Fruit fly (Drosophila melanogaster) whole organism, embryonic: ENCODE results near the gene CG31010.

Source experiments
- Blimp-1 ChIP-seq: fragments of 200-800 bp; sonication (Bioruptor generic); optimal IDR thresholded peaks from 3 replicates; lab custom pipeline; 2018; ENCODE audit warnings: missing biosample characterization, missing genetic modification characterization, mild to moderate bottlenecking, moderate library complexity, missing genetic modification reagents
- CG10979 ChIP-seq: fragments of 200-800 bp; sonication (Bioruptor generic); optimal IDR thresholded peaks from 2 replicates; lab custom pipeline; 2018; ENCODE audit warnings: missing biosample characterization, mild to moderate bottlenecking, missing genetic modification characterization, moderate library complexity
- CG11504 ChIP-seq: fragments of 200-800 bp; sonication (Bioruptor generic); optimal IDR thresholded peaks from 3 replicates; lab custom pipeline; 2019; ENCODE audit warnings: missing biosample characterization, mild to moderate bottlenecking, missing genetic modification characterization, moderate library complexity
- CG12769 ChIP-seq: fragments of 200-800 bp; sonication (Bioruptor generic); optimal IDR thresholded peaks from 2 replicates; lab custom pipeline; 2019; ENCODE audit warnings: missing biosample characterization, mild to moderate bottlenecking, missing genetic modification characterization, moderate library complexity
- CG13424 ChIP-seq: fragments of 200-800 bp; sonication (Bioruptor generic); optimal IDR thresholded peaks from 2 replicates; lab custom pipeline; 2019; ENCODE audit warnings: missing biosample characterization, mild to moderate bottlenecking, missing genetic modification characterization, moderate library complexity
- CG15269 ChIP-seq: fragments of 200-800 bp; sonication (Bioruptor generic); optimal IDR thresholded peaks from 2 replicates; lab custom pipeline; 2018; ENCODE audit warnings: missing biosample characterization, mild to moderate bottlenecking, missing genetic modification characterization, moderate library complexity
- CG1529 ChIP-seq: fragments of 200-800 bp; sonication (Bioruptor generic); optimal IDR thresholded peaks from 3 replicates; lab custom pipeline; 2018; ENCODE audit warnings: missing biosample characterization, missing genetic modification characterization
- CG1603 ChIP-seq: fragments of 200-800 bp; sonication (Bioruptor generic); optimal IDR thresholded peaks from 2 replicates; lab custom pipeline; 2019; ENCODE audit warnings: missing biosample characterization, mild to moderate bottlenecking, missing genetic modification characterization, moderate library complexity
- CG17328 ChIP-seq: fragments of 200-800 bp; sonication (Bioruptor generic); IDR thresholded peaks from 2 replicates; pipeline ENCODE4 v1.3.6; 2022; ENCODE audit warnings: missing biosample characterization, missing genetic modification characterization
- CG17359 ChIP-seq: fragments of 200-800 bp; sonication (Bioruptor generic); optimal IDR thresholded peaks from 3 replicates; lab custom pipeline; 2018; ENCODE audit warnings: missing biosample characterization, mild to moderate bottlenecking, missing genetic modification characterization, moderate library complexity
- CG18262 ChIP-seq: fragments of 200-800 bp; optimal IDR thresholded peaks from 3 replicates; lab custom pipeline; 2019; ENCODE audit warnings: missing biosample characterization, mild to moderate bottlenecking, missing genetic modification characterization, moderate library complexity
- CG2712 ChIP-seq: fragments of 200-800 bp; optimal IDR thresholded peaks from 3 replicates; lab custom pipeline; 2019; ENCODE audit warnings: missing biosample characterization, mild to moderate bottlenecking, missing genetic modification characterization, moderate library complexity
- CG31224 ChIP-seq: fragments of 200-800 bp; sonication (Bioruptor generic); IDR thresholded peaks from 2 replicates; pipeline ENCODE4 v1.3.6; 2022; ENCODE audit warnings: missing biosample characterization, missing genetic modification characterization
- CG4617 ChIP-seq: fragments of 200-800 bp; sonication (Bioruptor generic); optimal IDR thresholded peaks from 3 replicates; lab custom pipeline; 2016; ENCODE audit warnings: missing biosample characterization, missing genetic modification characterization, borderline replicate concordance
- CG4730 ChIP-seq: fragments of 200-800 bp; sonication (Bioruptor generic); IDR thresholded peaks from 2 replicates; pipeline ENCODE4 v1.3.6; 2022; ENCODE audit warnings: missing biosample characterization, missing genetic modification characterization
- CG5953 ChIP-seq: fragments of 200-800 bp; sonication (Bioruptor generic); IDR thresholded peaks from 2 replicates; pipeline ENCODE4 v1.3.6; 2022; ENCODE audit warnings: missing biosample characterization, missing genetic modification characterization
- CG9609 ChIP-seq: fragments of 200-800 bp; sonication (Bioruptor generic); optimal IDR thresholded peaks from 3 replicates; lab custom pipeline; 2016; ENCODE audit warnings: missing biosample characterization, missing genetic modification characterization
- CG9727 ChIP-seq: fragments of 200-800 bp; sonication (Bioruptor generic); optimal IDR thresholded peaks from 3 replicates; lab custom pipeline; 2017; ENCODE audit warnings: missing biosample characterization, mild to moderate bottlenecking, missing genetic modification characterization
- Dbx ChIP-seq: fragments of 200-800 bp; sonication (Bioruptor generic); IDR thresholded peaks from 3 replicates; pipeline ENCODE4 v1.3.6; 2022; ENCODE audit warnings: missing biosample characterization, missing genetic modification characterization
- Deaf1 ChIP-seq: fragments of 200-800 bp; optimal IDR thresholded peaks from 3 replicates; lab custom pipeline; 2019; ENCODE audit warnings: missing biosample characterization, mild to moderate bottlenecking, missing genetic modification characterization, moderate library complexity
- Ets65A ChIP-seq: fragments of 200-800 bp; sonication (Bioruptor generic); peaks from one replicate; lab custom pipeline; 2016; ENCODE audit warnings: missing biosample characterization, missing genetic modification characterization
- Gug ChIP-seq: fragments of 200-800 bp; sonication (Bioruptor generic); IDR thresholded peaks from 4 replicates; pipeline ENCODE4 v1.3.6; 2022; ENCODE audit warnings: missing biosample characterization, missing genetic modification characterization
- H2.0 ChIP-seq: fragments of 200-800 bp; sonication (Bioruptor generic); IDR thresholded peaks from 2 replicates; pipeline ENCODE4 v1.3.6; 2022; ENCODE audit warnings: missing biosample characterization, missing genetic modification characterization
- Optix ChIP-seq: fragments of 200-800 bp; sonication (Bioruptor generic); IDR thresholded peaks from 3 replicates; pipeline ENCODE4 v1.3.6; 2022; ENCODE audit warnings: missing biosample characterization, missing genetic modification characterization
- Pdp1 ChIP-seq, 2 experiments: fragments of 200-800 bp; sonication (Bioruptor generic); optimal IDR thresholded peaks; 3 replicates each; lab custom pipeline; 2016; ENCODE audit warnings: missing biosample characterization in 2 of 2, missing genetic modification characterization in 2 of 2, mild to moderate bottlenecking in 1 of 2, moderate library complexity in 1 of 2
- Xrp1 ChIP-seq: fragments of 200-800 bp; sonication (Bioruptor generic); IDR thresholded peaks from 2 replicates; pipeline ENCODE4 v1.3.6; 2022; ENCODE audit warnings: missing biosample characterization, missing genetic modification characterization
- ato ChIP-seq: fragments of 200-800 bp; sonication (Bioruptor generic); IDR thresholded peaks from 2 replicates; pipeline ENCODE4 v1.3.6; 2022; ENCODE audit warnings: missing biosample characterization, missing genetic modification characterization; ENCODE audit not compliant: partially characterized antibody
- bsh ChIP-seq, 2 experiments: fragments of 200-800 bp; sonication (Bioruptor generic); optimal IDR thresholded peaks; 2 replicates each; lab custom pipeline; 2017 to 2018; ENCODE audit warnings: mild to moderate bottlenecking in 2 of 2, missing biosample characterization in 2 of 2, missing genetic modification characterization in 2 of 2, moderate library complexity in 1 of 2
- dan ChIP-seq: fragments of 200-800 bp; sonication (Bioruptor generic); IDR thresholded peaks from 2 replicates; pipeline ENCODE4 v1.3.6; 2022; ENCODE audit warnings: missing biosample characterization, missing genetic modification characterization
- dati ChIP-seq: fragments of 200-800 bp; sonication (Bioruptor generic); IDR thresholded peaks from 2 replicates; pipeline ENCODE4 v1.3.6; 2022; ENCODE audit warnings: missing biosample characterization, missing genetic modification characterization
- dmrt11E ChIP-seq: fragments of 200-800 bp; sonication (Bioruptor generic); optimal IDR thresholded peaks from 3 replicates; lab custom pipeline; 2018; ENCODE audit warnings: missing biosample characterization, mild to moderate bottlenecking, missing genetic modification characterization, moderate library complexity
- fru ChIP-seq: fragments of >200 bp; optimal IDR thresholded peaks from 2 replicates; lab custom pipeline; 2017
- gem ChIP-seq: fragments of 200-800 bp; sonication (Bioruptor generic); optimal IDR thresholded peaks from 2 replicates; lab custom pipeline; 2019; ENCODE audit warnings: missing biosample characterization, mild to moderate bottlenecking, missing genetic modification characterization, moderate library complexity
- mam ChIP-seq: fragments of 200-800 bp; sonication (Bioruptor generic); optimal IDR thresholded peaks from 3 replicates; lab custom pipeline; 2016; ENCODE audit warnings: missing biosample characterization, missing genetic modification characterization
- nerfin-1 ChIP-seq: fragments of 200-800 bp; sonication (Bioruptor generic); optimal IDR thresholded peaks from 3 replicates; lab custom pipeline; 2019; ENCODE audit warnings: missing biosample characterization, mild to moderate bottlenecking, missing genetic modification characterization, moderate library complexity
- nmo ChIP-seq: fragments of 200-800 bp; sonication (Bioruptor generic); optimal IDR thresholded peaks from 2 replicates; lab custom pipeline; 2018; ENCODE audit warnings: missing biosample characterization, mild to moderate bottlenecking, missing genetic modification characterization, moderate library complexity
- otp ChIP-seq: fragments of 200-800 bp; sonication (Bioruptor generic); IDR thresholded peaks from 3 replicates; pipeline ENCODE4, ENCODE4 v1.3.6; 2022; ENCODE audit warnings: missing biosample characterization, missing genetic modification characterization
- pros ChIP-seq: fragments of 200-800 bp; sonication (Bioruptor generic); optimal IDR thresholded peaks from 3 replicates; lab custom pipeline; 2019; ENCODE audit warnings: missing biosample characterization, mild to moderate bottlenecking, missing genetic modification characterization, moderate library complexity
- pum ChIP-seq: fragments of 200-800 bp; sonication (Bioruptor generic); optimal IDR thresholded peaks from 2 replicates; lab custom pipeline; 2016; ENCODE audit warnings: missing biosample characterization, missing genetic modification characterization
- pzg ChIP-seq: fragments of 200-800 bp; sonication (Bioruptor generic); optimal IDR thresholded peaks from 3 replicates; lab custom pipeline; 2018; ENCODE audit warnings: missing biosample characterization, mild to moderate bottlenecking, missing genetic modification characterization, moderate library complexity
- sens ChIP-seq: fragments of 200-800 bp; sonication (Bioruptor generic); peaks from one replicate; lab custom pipeline; 2016; ENCODE audit warnings: missing biosample characterization, missing genetic modification characterization
- sens-2 ChIP-seq: fragments of 200-800 bp; sonication (Bioruptor generic); IDR thresholded peaks from 2 replicates; pipeline ENCODE4 v1.3.6; 2022; ENCODE audit warnings: missing biosample characterization, missing genetic modification characterization
- slou ChIP-seq: fragments of 200-800 bp; sonication (Bioruptor generic); optimal IDR thresholded peaks from 3 replicates; lab custom pipeline; 2016; ENCODE audit warnings: missing biosample characterization, missing genetic modification characterization
- sob ChIP-seq: fragments of 200-800 bp; sonication (Bioruptor generic); IDR thresholded peaks from 2 replicates; pipeline ENCODE4 v1.3.6; 2022; ENCODE audit warnings: missing biosample characterization, missing genetic modification characterization
- ssp ChIP-seq: fragments of 200-800 bp; sonication (Bioruptor generic); IDR thresholded peaks from 2 replicates; pipeline ENCODE4 v1.3.6; 2022; ENCODE audit warnings: missing biosample characterization, missing genetic modification characterization
- tin ChIP-seq: fragments of 200-800 bp; sonication (Bioruptor generic); optimal IDR thresholded peaks from 3 replicates; lab custom pipeline; 2016; ENCODE audit warnings: missing biosample characterization, missing genetic modification characterization
- unpg ChIP-seq: fragments of 200-800 bp; sonication (Bioruptor generic); optimal IDR thresholded peaks from 3 replicates; lab custom pipeline; 2018; ENCODE audit warnings: missing biosample characterization, mild to moderate bottlenecking, missing genetic modification characterization, moderate library complexity
- zf30C ChIP-seq: fragments of 200-800 bp; sonication (Bioruptor generic); optimal IDR thresholded peaks from 3 replicates; lab custom pipeline; 2018; ENCODE audit warnings: missing biosample characterization, mild to moderate bottlenecking, missing genetic modification characterization

Gene CG31010

DNA sequence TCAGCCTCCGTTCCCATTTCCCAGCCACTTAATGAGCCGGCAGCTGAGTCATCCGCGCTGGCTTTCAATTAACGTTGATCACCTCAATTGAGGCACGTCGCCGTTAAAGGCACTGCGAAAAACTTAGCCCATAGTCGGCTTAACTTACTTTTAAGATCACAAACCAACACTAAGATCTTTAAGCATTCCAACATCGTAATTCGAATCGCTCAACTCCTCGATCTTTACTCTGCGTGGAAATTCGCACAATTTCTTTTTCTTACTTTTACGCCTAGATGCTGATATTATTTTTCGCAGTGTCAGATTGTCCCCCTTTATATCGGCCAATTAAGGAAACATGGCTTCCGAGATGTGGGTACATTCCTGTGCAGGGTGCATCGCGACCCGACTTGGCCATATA is 16.5 kb upstream of the CG31010 start (continued):
- TF ChIP-seq Pdp1 (GFP tag; optimal IDR thresholded peaks at IDR 0.05; lab: Kevin White, UChicago) (no peak), CG4617 (GFP tag; lab: Kevin White, UChicago) (no peak), dan (GFP tag; lab: Robert Waterston, UW) (no peak), pros (GFP tag; lab: Kevin White, UChicago) (no peak), fru (lab: Kevin White, UChicago) (no peak), Optix (GFP tag; lab: Robert Waterston, UW) (no peak), CG31224 (no peak), H2.0 (GFP tag; lab: Robert Waterston, UW) (0 out of 2 replicates have a peak, but pooled peaks have one; percentile 8), Deaf1 (no peak), CG17359 (tag; lab: Kevin White, UChicago) (no peak)

DNA sequence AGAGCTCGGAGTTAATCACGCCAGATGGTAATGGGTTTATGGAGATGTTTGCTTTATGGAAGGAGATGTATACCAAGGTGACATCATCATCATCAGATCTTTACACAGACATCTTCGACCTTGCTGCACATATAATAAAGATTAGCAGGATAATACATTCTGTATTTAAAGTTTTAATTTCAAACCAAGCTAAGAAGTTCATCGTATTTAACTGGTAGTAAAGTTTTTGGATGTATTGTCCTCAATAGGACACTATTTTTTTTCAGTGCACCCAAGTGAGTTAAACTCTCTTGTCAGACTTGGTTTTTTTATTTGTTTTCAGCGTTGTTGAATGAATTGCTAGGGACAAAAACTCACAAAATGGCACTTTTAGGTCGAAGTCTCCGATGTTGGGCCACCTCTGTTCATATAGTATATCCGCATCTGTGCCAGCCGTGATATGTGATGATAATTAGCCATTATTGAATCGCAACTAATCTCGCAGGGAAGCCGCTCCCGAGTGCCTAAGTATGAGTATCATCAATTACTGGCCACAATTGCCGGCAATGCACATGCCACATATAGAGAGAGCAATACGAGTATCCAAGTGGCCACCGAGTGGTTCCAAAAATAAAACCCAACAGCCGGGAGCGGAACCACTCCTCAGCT is 15.4 kb upstream of the CG31010 start:
- TF ChIP-seq pum (GFP tag; lab: Kevin White, UChicago) = no peak
- TF ChIP-seq Dbx (GFP tag; lab: Robert Waterston, UW) = no peak
- no peak for TF ChIP-seq pzg (GFP tag; lab: Kevin White, UChicago)
- TF ChIP-seq zf30C (GFP tag; lab: Kevin White, UChicago) = no peak
- TF ChIP-seq CG5953 = no peak
- no peak for TF ChIP-seq ato
- peak; percentile 6 for TF ChIP-seq nmo (GFP tag; lab: Kevin White, UChicago)
- TF ChIP-seq CG2712 (tag; lab: Kevin White, UChicago) = peak; percentile 6
- TF ChIP-seq Ets65A = peak; percentile 92
- TF ChIP-seq CG17328 (GFP tag; lab: Robert Waterston, UW) = 0 out of 2 replicates have a peak, but pooled peaks have one; percentile 21
- no peak for TF ChIP-seq mam
- TF ChIP-seq dmrt11E (tag; lab: Kevin White, UChicago) = peak; percentile 27
- peak; percentile 6 for TF ChIP-seq gem (tag; lab: Kevin White, UChicago)
- TF ChIP-seq Xrp1 (GFP tag; lab: Robert Waterston, UW) = peak; percentile 22; the same call in 1 of the 2 replicates
- TF ChIP-seq CG12769 (tag; lab: Kevin White, UChicago) = no peak
- TF ChIP-seq bsh (GFP tag; optimal IDR thresholded peaks at IDR 0.05; lab: Kevin White, UChicago) = peak in 1 of 2 experiments; percentile 4
- TF ChIP-seq sens = peak; percentile 58
- peak; percentile 5 for TF ChIP-seq CG10979

DNA sequence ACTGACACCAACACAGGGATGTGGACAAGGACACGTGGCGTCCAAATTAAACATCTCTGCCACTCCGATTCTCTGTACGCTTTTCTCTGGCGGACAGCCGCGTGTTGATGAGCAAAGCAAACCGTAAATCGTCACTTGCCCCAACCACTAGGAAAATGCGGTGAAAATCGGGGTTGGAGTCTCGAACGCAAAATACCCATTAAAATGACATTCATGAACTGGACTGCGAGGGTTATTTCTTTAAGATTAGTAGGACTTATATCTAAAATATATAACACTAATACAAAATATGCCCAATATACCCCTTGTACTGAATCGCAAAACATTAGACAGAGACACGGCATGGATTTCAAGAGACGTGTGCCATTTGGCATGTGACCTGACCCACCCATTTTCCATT is 12.5 kb upstream of the CG31010 start:
- TF ChIP-seq Gug (GFP tag; lab: Robert Waterston, UW) (0 out of 4 replicates have a peak, but pooled peaks have one; percentile 6), CG1529 (peak; percentile 3), dati (GFP tag; lab: Robert Waterston, UW) (0 out of 2 replicates have a peak, but pooled peaks have one; percentile 22), CG1603 (peak; percentile 62), sens-2 (GFP tag; lab: Robert Waterston, UW) (0 out of 2 replicates have a peak, but pooled peaks have one; percentile 15), CG4730 (GFP tag; lab: Robert Waterston, UW) (0 out of 2 replicates have a peak, but pooled peaks have one; percentile 25), H2.0 (GFP tag; lab: Robert Waterston, UW) (peak; percentile 54), otp (0 out of 3 replicates have a peak, but pooled peaks have one; percentile 46), CG17328 (GFP tag; lab: Robert Waterston, UW) (peak; percentile 50), CG11504 (tag; lab: Kevin White, UChicago) (peak; percentile 51), slou (GFP tag; lab: Kevin White, UChicago) (no peak), sob (GFP tag; lab: Robert Waterston, UW) (peak; percentile 48; the same call in 1 of the 2 replicates), Blimp-1 (GFP tag; lab: Kevin White, UChicago) (peak; percentile 41), CG9609 (GFP tag; lab: Kevin White, UChicago) (no peak), nerfin-1 (tag; lab: Kevin White, UChicago) (peak; percentile 32), unpg (GFP tag; lab: Kevin White, UChicago) (peak; percentile 16), CG15269 (peak; percentile 1), tin (GFP tag; lab: Kevin White, UChicago) (no peak), CG9727 (peak; percentile 10), CG13424 (tag; lab: Kevin White, UChicago) (peak; percentile 8), ssp (GFP tag; lab: Robert Waterston, UW) (0 out of 2 replicates have a peak, but pooled peaks have one; percentile 17), CG18262 (tag; lab: Kevin White, UChicago) (peak; percentile 42)
